Worm (Caenorhabditis elegans): ENCODE results near the gene tmed-1.

DNA sequence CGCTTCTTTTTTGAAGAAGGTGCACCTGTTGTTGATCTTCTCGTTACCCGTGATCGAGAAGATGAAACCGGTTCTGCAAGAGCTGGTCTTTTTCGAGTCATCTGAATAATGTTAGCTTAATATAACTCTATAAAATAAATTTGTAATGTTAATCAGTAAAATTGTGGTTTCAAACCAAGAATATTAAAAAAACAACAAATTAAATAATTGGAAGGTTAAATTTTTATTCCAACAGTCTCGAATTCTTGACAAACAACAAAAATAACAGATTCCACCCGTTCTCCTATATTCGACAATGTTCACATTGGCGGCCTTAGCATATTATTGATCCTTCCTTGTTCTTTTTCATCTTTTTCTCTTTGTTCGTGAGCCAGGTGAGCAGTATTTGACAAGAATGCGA is 14.2 kb upstream of the tmed-1 start, which contains the start of gene mig-32:
- TF ChIP-seq nhr-76 (tag; optimal IDR thresholded peaks at IDR 0.05), result no peak
- no peak for TF ChIP-seq M03D4.4 (tag; optimal IDR thresholded peaks at IDR 0.05)
- no peak for TF ChIP-seq ztf-11 (tag; optimal IDR thresholded peaks at IDR 0.05)
- TF ChIP-seq unc-39 (tag; optimal IDR thresholded peaks at IDR 0.05), result no peak
- TF ChIP-seq pha-4 (tag; optimal IDR thresholded peaks at IDR 0.05), result no peak
- no peak for TF ChIP-seq blmp-1 (tag; optimal IDR thresholded peaks at IDR 0.05)
- no peak for TF ChIP-seq unc-62 (GFP tag; optimal IDR thresholded peaks at IDR 0.05)
- TF ChIP-seq cnd-1 (tag; optimal IDR thresholded peaks at IDR 0.05), result no peak
- TF ChIP-seq flh-1 (GFP tag; optimal IDR thresholded peaks at IDR 0.05), result no peak
- no peak for TF ChIP-seq lsy-2 (tag; optimal IDR thresholded peaks at IDR 0.05)
- TF ChIP-seq sem-2 (GFP tag; optimal IDR thresholded peaks at IDR 0.05), result no peak
- no peak for TF ChIP-seq lin-13 (tag; optimal IDR thresholded peaks at IDR 0.05)
- no peak for TF ChIP-seq zip-8 (tag; optimal IDR thresholded peaks at IDR 0.05)
- no peak for TF ChIP-seq nhr-237 (tag; optimal IDR thresholded peaks at IDR 0.05)

All from whole organism, mixed stage, embryonic.